Worm (Caenorhabditis elegans) whole organism, L4/young adult: ENCODE results near the gene try-1.

ENCODE experiments used
- dao-5 ChIP-seq: sonication (generic microtip); optimal IDR thresholded peaks from 2 replicates; lab custom pipeline; 2016; ENCODE audit warnings: missing genotype, missing genetic modification characterization, moderate library complexity, missing compliant biosample characterization
- him-1 ChIP-seq: sonication (generic microtip); optimal IDR thresholded peaks from 2 replicates; lab custom pipeline; 2016; ENCODE audit warnings: missing genotype, missing genetic modification reagents, missing genetic modification characterization, missing compliant biosample characterization

DNA sequence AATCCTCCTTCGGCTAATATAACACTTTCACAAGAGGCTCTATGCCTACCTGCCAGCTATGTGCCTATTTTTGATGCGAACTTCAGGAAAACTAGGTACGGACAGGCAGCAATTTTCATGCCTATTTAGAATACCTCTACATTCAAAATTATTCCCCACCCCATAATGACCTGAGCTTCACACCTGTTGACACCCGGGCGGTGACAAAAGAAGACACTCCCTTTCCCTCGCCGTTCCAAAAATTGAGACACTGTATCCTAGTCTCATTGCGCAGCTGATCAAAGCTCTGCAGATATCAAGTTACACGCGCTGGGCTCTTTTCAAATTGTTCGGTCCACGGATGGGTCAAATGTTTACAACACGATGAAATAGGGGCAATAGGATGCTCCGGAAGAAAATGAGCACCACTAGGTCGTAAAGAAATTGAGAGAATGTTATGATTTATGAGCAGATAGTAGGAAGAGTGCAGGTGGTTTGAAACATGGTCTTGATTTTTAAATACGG, 25.2 kb upstream of the try-1 start:
- TF ChIP-seq dao-5 (tag; lab: Kevin White, UChicago) (no peak), him-1 (tag; lab: Kevin White, UChicago) (no peak)
